Fruit fly (Drosophila melanogaster) whole organism, embryonic: ENCODE results near the gene msb1l.

Experiments used
- CG11093 ChIP-seq: fragments of 200-800 bp; sonication (Bioruptor generic); IDR thresholded peaks from 3 replicates; pipeline ENCODE4 v1.3.6; 2022; ENCODE audit warnings: missing biosample characterization, missing genetic modification characterization
- CG11247 ChIP-seq: fragments of 200-800 bp; sonication (Bioruptor generic); IDR thresholded peaks from 2 replicates; pipeline ENCODE4 v1.3.6; 2022; ENCODE audit warnings: missing biosample characterization, missing genetic modification characterization
- CG13123 ChIP-seq: fragments of 200-800 bp; sonication (Bioruptor generic); optimal IDR thresholded peaks from 2 replicates; lab custom pipeline; 2016; ENCODE audit warnings: missing biosample characterization, missing genetic modification characterization
- CG13424 ChIP-seq: fragments of 200-800 bp; sonication (Bioruptor generic); optimal IDR thresholded peaks from 2 replicates; lab custom pipeline; 2019; ENCODE audit warnings: missing biosample characterization, mild to moderate bottlenecking, missing genetic modification characterization, moderate library complexity
- CG13775 ChIP-seq: fragments of 200-800 bp; sonication (Bioruptor generic); optimal IDR thresholded peaks from 3 replicates; lab custom pipeline; 2017; ENCODE audit warnings: missing biosample characterization, mild to moderate bottlenecking, missing genetic modification characterization
- CG14710 ChIP-seq: fragments of 200-800 bp; sonication (Bioruptor generic); optimal IDR thresholded peaks from 3 replicates; lab custom pipeline; 2019; ENCODE audit warnings: missing biosample characterization, mild to moderate bottlenecking, missing genetic modification characterization, moderate library complexity
- CG15601 ChIP-seq: fragments of 200-800 bp; sonication (Bioruptor generic); optimal IDR thresholded peaks from 3 replicates; lab custom pipeline; 2019; ENCODE audit warnings: missing biosample characterization, mild to moderate bottlenecking, missing genetic modification characterization, moderate library complexity
- CG17568 ChIP-seq: fragments of 200-800 bp; sonication (Bioruptor generic); optimal IDR thresholded peaks from 2 replicates; lab custom pipeline; 2018; ENCODE audit warnings: missing biosample characterization, mild to moderate bottlenecking, missing genetic modification characterization, moderate library complexity
- CG17912 ChIP-seq: fragments of 200-800 bp; sonication (Bioruptor generic); optimal IDR thresholded peaks from 2 replicates; lab custom pipeline; 2018; ENCODE audit warnings: missing biosample characterization, mild to moderate bottlenecking, missing genetic modification characterization
- CG18476 ChIP-seq: fragments of 200-800 bp; sonication (Bioruptor generic); optimal IDR thresholded peaks from 2 replicates; lab custom pipeline; 2016; ENCODE audit warnings: missing biosample characterization, mild to moderate bottlenecking, missing genetic modification characterization
- CG2129 ChIP-seq: fragments of 200-800 bp; sonication (Bioruptor generic); IDR thresholded peaks from 2 replicates; pipeline ENCODE4 v1.3.6; 2022; ENCODE audit warnings: missing biosample characterization, missing genetic modification characterization; ENCODE audit not compliant: partially characterized antibody
- CG34224 ChIP-seq: fragments of 200-800 bp; sonication (Bioruptor generic); IDR thresholded peaks from 3 replicates; pipeline ENCODE4 v1.3.6; 2022; ENCODE audit warnings: missing biosample characterization, missing genetic modification characterization; ENCODE audit not compliant: partially characterized antibody
- CG4424 ChIP-seq: fragments of 200-800 bp; sonication (Bioruptor generic); optimal IDR thresholded peaks from 3 replicates; lab custom pipeline; 2016; ENCODE audit warnings: missing biosample characterization, missing genetic modification characterization
- CG6254 ChIP-seq: fragments of 200-800 bp; sonication (Bioruptor generic); optimal IDR thresholded peaks from 3 replicates; lab custom pipeline; 2017; ENCODE audit warnings: mild to moderate bottlenecking, missing biosample characterization, missing genetic modification reagents, missing genetic modification characterization
- CG7745 ChIP-seq: fragments of 200-800 bp; sonication (Bioruptor generic); optimal IDR thresholded peaks from 2 replicates; lab custom pipeline; 2018; ENCODE audit warnings: missing biosample characterization, mild to moderate bottlenecking, missing genetic modification characterization, moderate library complexity
- CG8924 ChIP-seq: fragments of 200-800 bp; optimal IDR thresholded peaks from 3 replicates; lab custom pipeline; 2019; ENCODE audit warnings: missing biosample characterization, mild to moderate bottlenecking, missing genetic modification characterization, moderate library complexity
- CG9609 ChIP-seq: fragments of 200-800 bp; sonication (Bioruptor generic); optimal IDR thresholded peaks from 3 replicates; lab custom pipeline; 2016; ENCODE audit warnings: missing biosample characterization, missing genetic modification characterization
- CkIIα-i1 ChIP-seq: fragments of 200-800 bp; sonication (Bioruptor generic); IDR thresholded peaks from 2 replicates; pipeline ENCODE4 v1.3.6; 2022; ENCODE audit warnings: missing biosample characterization, missing genetic modification characterization
- Gug ChIP-seq: fragments of 200-800 bp; sonication (Bioruptor generic); IDR thresholded peaks from 4 replicates; pipeline ENCODE4 v1.3.6; 2022; ENCODE audit warnings: missing biosample characterization, missing genetic modification characterization
- HmgZ ChIP-seq: fragments of 200-800 bp; sonication (Bioruptor generic); optimal IDR thresholded peaks from 2 replicates; lab custom pipeline; 2018; ENCODE audit warnings: missing biosample characterization, mild to moderate bottlenecking, missing genetic modification characterization
- Hr39 ChIP-seq: fragments of >200 bp; optimal IDR thresholded peaks from 2 replicates; lab custom pipeline; 2017
- Hr78 ChIP-seq, 2 experiments: fragments of 200-800 bp in 1 of 2; fragments of >200 bp in 1 of 2; sonication (Bioruptor generic) in 1 of 2; optimal IDR thresholded peaks; 2 replicates each; lab custom pipeline; 2017 to 2019; ENCODE audit warnings: missing biosample characterization in 2 of 2, missing genetic modification characterization in 2 of 2, mild to moderate bottlenecking in 1 of 2, moderate library complexity in 1 of 2
- Lhr ChIP-seq: fragments of 200-800 bp; sonication (Bioruptor generic); optimal IDR thresholded peaks from 3 replicates; lab custom pipeline; 2017; ENCODE audit warnings: mild to moderate bottlenecking, missing biosample characterization, missing genetic modification reagents, missing genetic modification characterization
- Mrtf ChIP-seq: fragments of 200-800 bp; sonication (Bioruptor generic); IDR thresholded peaks from 3 replicates; pipeline ENCODE4 v1.3.6; 2022; ENCODE audit warnings: missing biosample characterization, missing genetic modification characterization
- Neu2 ChIP-seq: fragments of 200-800 bp; sonication (Bioruptor generic); optimal IDR thresholded peaks from 3 replicates; lab custom pipeline; 2016; ENCODE audit warnings: missing biosample characterization, missing genetic modification characterization, borderline replicate concordance
- Sox100B ChIP-seq: fragments of 200-800 bp; sonication (Bioruptor generic); optimal IDR thresholded peaks from 3 replicates; lab custom pipeline; 2018; ENCODE audit warnings: missing biosample characterization, mild to moderate bottlenecking, missing genetic modification characterization
- al ChIP-seq: fragments of 200-800 bp; sonication (Bioruptor generic); IDR thresholded peaks from 2 replicates; pipeline ENCODE4 v1.3.6; 2022; ENCODE audit warnings: missing biosample characterization, missing genetic modification characterization
- aop ChIP-seq: fragments of 200-800 bp; sonication (Bioruptor generic); IDR thresholded peaks from 2 replicates; pipeline ENCODE4 v1.3.6; 2022; ENCODE audit warnings: missing biosample characterization, missing genetic modification characterization
- ap ChIP-seq: fragments of 200-800 bp; sonication (Bioruptor generic); IDR thresholded peaks from 2 replicates; pipeline ENCODE4 v1.3.6; 2022; ENCODE audit warnings: missing biosample characterization, missing genetic modification characterization
- ash1 ChIP-seq: fragments of 200-800 bp; sonication (Bioruptor generic); optimal IDR thresholded peaks from 2 replicates; lab custom pipeline; 2018; ENCODE audit warnings: missing biosample characterization, mild to moderate bottlenecking, missing genetic modification characterization
- bigmax ChIP-seq: fragments of 200-800 bp; sonication (Bioruptor generic); optimal IDR thresholded peaks from 2 replicates; lab custom pipeline; 2018; ENCODE audit warnings: missing biosample characterization, mild to moderate bottlenecking, missing genetic modification characterization
- bowl ChIP-seq: fragments of 200-800 bp; sonication (Bioruptor generic); IDR thresholded peaks from 2 replicates; pipeline ENCODE4 v1.3.6; 2022; ENCODE audit warnings: missing biosample characterization, missing genetic modification characterization
- bsh ChIP-seq, 2 experiments: fragments of 200-800 bp; sonication (Bioruptor generic); optimal IDR thresholded peaks; 2 replicates each; lab custom pipeline; 2017 to 2018; ENCODE audit warnings: mild to moderate bottlenecking in 2 of 2, missing biosample characterization in 2 of 2, missing genetic modification characterization in 2 of 2, moderate library complexity in 1 of 2
- chinmo ChIP-seq: fragments of 200-800 bp; sonication (Bioruptor generic); IDR thresholded peaks from 4 replicates; pipeline ENCODE4 v1.3.6; 2022; ENCODE audit warnings: missing biosample characterization, missing genetic modification characterization; ENCODE audit not compliant: partially characterized antibody
- emc ChIP-seq: fragments of 200-800 bp; sonication (Bioruptor generic); optimal IDR thresholded peaks from 2 replicates; lab custom pipeline; 2016; ENCODE audit warnings: missing biosample characterization, missing genetic modification characterization
- ewg ChIP-seq: fragments of 200-800 bp; sonication (Bioruptor generic); optimal IDR thresholded peaks from 3 replicates; lab custom pipeline; 2017; ENCODE audit warnings: mild to moderate bottlenecking, missing biosample characterization, missing genetic modification reagents, missing genetic modification characterization
- eyg ChIP-seq: fragments of 200-800 bp; sonication (Bioruptor generic); optimal IDR thresholded peaks from 3 replicates; lab custom pipeline; 2016; ENCODE audit warnings: missing biosample characterization, missing genetic modification characterization
- gcm ChIP-seq: fragments of 200-800 bp; sonication (Bioruptor generic); optimal IDR thresholded peaks from 2 replicates; lab custom pipeline; 2019; ENCODE audit warnings: missing biosample characterization, mild to moderate bottlenecking, missing genetic modification characterization, moderate library complexity
- ham ChIP-seq: fragments of 200-800 bp; sonication (Bioruptor generic); IDR thresholded peaks from 2 replicates; pipeline ENCODE4 v1.3.6; 2022; ENCODE audit warnings: missing biosample characterization, missing genetic modification characterization
- hb ChIP-seq: fragments of 200-800 bp; sonication (Bioruptor generic); IDR thresholded peaks from 3 replicates; pipeline ENCODE4 v1.3.6; 2022; ENCODE audit warnings: missing biosample characterization, missing genetic modification characterization; ENCODE audit not compliant: partially characterized antibody
- hbn ChIP-seq: fragments of 200-800 bp; sonication (Bioruptor generic); IDR thresholded peaks from 2 replicates; pipeline ENCODE4 v1.3.6; 2022; ENCODE audit warnings: missing biosample characterization, missing genetic modification characterization; ENCODE audit not compliant: partially characterized antibody
- lbe ChIP-seq: fragments of 200-800 bp; sonication (Bioruptor generic); optimal IDR thresholded peaks from 2 replicates; lab custom pipeline; 2016; ENCODE audit warnings: missing biosample characterization, mild to moderate bottlenecking, missing genetic modification characterization
- nmo ChIP-seq: fragments of 200-800 bp; sonication (Bioruptor generic); optimal IDR thresholded peaks from 2 replicates; lab custom pipeline; 2018; ENCODE audit warnings: missing biosample characterization, mild to moderate bottlenecking, missing genetic modification characterization, moderate library complexity
- nom ChIP-seq: fragments of 200-800 bp; sonication (Bioruptor generic); optimal IDR thresholded peaks from 2 replicates; lab custom pipeline; 2017; ENCODE audit warnings: missing biosample characterization, missing genetic modification characterization, mild to moderate bottlenecking, moderate library complexity, missing genetic modification reagents
- seq ChIP-seq: fragments of 200-800 bp; sonication (Bioruptor generic); IDR thresholded peaks from 2 replicates; pipeline ENCODE4 v1.3.6; 2022; ENCODE audit warnings: missing biosample characterization, missing genetic modification characterization
- slp2 ChIP-seq: fragments of 200-800 bp; sonication (Bioruptor generic); optimal IDR thresholded peaks from 2 replicates; lab custom pipeline; 2016; ENCODE audit warnings: missing biosample characterization, missing genetic modification characterization
- ssp ChIP-seq: fragments of 200-800 bp; sonication (Bioruptor generic); IDR thresholded peaks from 2 replicates; pipeline ENCODE4 v1.3.6; 2022; ENCODE audit warnings: missing biosample characterization, missing genetic modification characterization
- stc ChIP-seq: fragments of 200-800 bp; sonication (Bioruptor generic); IDR thresholded peaks from 2 replicates; pipeline ENCODE4 v1.3.6; 2022; ENCODE audit warnings: missing biosample characterization, missing genetic modification characterization
- usp ChIP-seq: fragments of >200 bp; optimal IDR thresholded peaks from 2 replicates; lab custom pipeline; 2017; ENCODE audit warnings: missing biosample characterization, missing genetic modification characterization

msb1l gene

dm6 chr2L:19575626-19576298 is 1.7 kb upstream of the msb1l start (continued):
- TF ChIP-seq CG11093 (GFP tag; lab: Robert Waterston, UW), result peak; percentile 94
- TF ChIP-seq chinmo, result peak; percentile 89
- TF ChIP-seq ewg (GFP tag; lab: Kevin White, UChicago), result peak; percentile 66
- TF ChIP-seq HmgZ (tag; lab: Kevin White, UChicago), result peak; percentile 91
- peak; percentile 95 for TF ChIP-seq seq (GFP tag; lab: Robert Waterston, UW)
- TF ChIP-seq ap (GFP tag; lab: Robert Waterston, UW), result peak; percentile 85
- peak; percentile 91 for TF ChIP-seq CG15601 (tag; lab: Kevin White, UChicago)
- peak; percentile 97 for TF ChIP-seq slp2 (GFP tag; lab: Kevin White, UChicago)
- TF ChIP-seq CG13775, result peak; percentile 97
- TF ChIP-seq nmo (GFP tag; lab: Kevin White, UChicago), result peak; percentile 98
- TF ChIP-seq hb (GFP tag; lab: Robert Waterston, UW), result no peak
- peak in 1 of 2 experiments; percentile 55 for TF ChIP-seq Hr78 (GFP tag; optimal IDR thresholded peaks at IDR 0.05; lab: Kevin White, UChicago)
- no peak for TF ChIP-seq Hr39 (lab: Kevin White, UChicago)
- TF ChIP-seq CG8924, result peak; percentile 97
- TF ChIP-seq CG4424, result peak; percentile 98
- peak; percentile 95 for TF ChIP-seq al
- peak; percentile 97 for TF ChIP-seq Sox100B (GFP tag; lab: Kevin White, UChicago)
- peak; percentile 94 for TF ChIP-seq stc (GFP tag; lab: Robert Waterston, UW)
- peak; percentile 96 for TF ChIP-seq CG13424
- peak; percentile 94 for TF ChIP-seq CG14710 (tag; lab: Kevin White, UChicago)
- TF ChIP-seq CG7745, result no peak
- peak; percentile 96 for TF ChIP-seq emc (GFP tag; lab: Kevin White, UChicago)
- peak; percentile 92 to 94 for TF ChIP-seq bsh (GFP tag; optimal IDR thresholded peaks at IDR 0.05; lab: Kevin White, UChicago)
- TF ChIP-seq usp (GFP tag; lab: Kevin White, UChicago), result no peak
- TF ChIP-seq bowl (GFP tag; lab: Robert Waterston, UW), result peak; percentile 47; the same call in 1 of the 2 replicates
- TF ChIP-seq gcm (GFP tag; lab: Kevin White, UChicago), result peak; percentile 85
- TF ChIP-seq CG2129, result no peak
- TF ChIP-seq ham (GFP tag; lab: Robert Waterston, UW), result peak; percentile 77
- peak; percentile 92 for TF ChIP-seq Mrtf (GFP tag; lab: Robert Waterston, UW)
- TF ChIP-seq CG11247 (GFP tag; lab: Robert Waterston, UW), result peak; percentile 84
- TF ChIP-seq CG13123 (GFP tag; lab: Kevin White, UChicago), result peak; percentile 93
- peak; percentile 26 for TF ChIP-seq bigmax (GFP tag; lab: Kevin White, UChicago)
- no peak for TF ChIP-seq hbn (GFP tag; lab: Robert Waterston, UW)
- TF ChIP-seq CkIIα-i1 (GFP tag; lab: Robert Waterston, UW), result peak; percentile 80; the same call in 1 of the 2 replicates
- TF ChIP-seq CG9609 (GFP tag; lab: Kevin White, UChicago), result peak; percentile 97
- peak; percentile 88 for TF ChIP-seq Lhr (GFP tag; lab: Kevin White, UChicago)
- TF ChIP-seq ash1, result no peak
- peak; percentile 94 for TF ChIP-seq CG17568
- TF ChIP-seq nom (GFP tag; lab: Kevin White, UChicago), result peak; percentile 74
- peak; percentile 99 for TF ChIP-seq aop (GFP tag; lab: Robert Waterston, UW)
- peak; percentile 81 for TF ChIP-seq CG6254 (GFP tag; lab: Kevin White, UChicago)
- peak; percentile 97 for TF ChIP-seq CG18476 (GFP tag; lab: Kevin White, UChicago)
- TF ChIP-seq CG17912 (GFP tag; lab: Kevin White, UChicago), result peak; percentile 62
- TF ChIP-seq eyg, result peak; percentile 95
- TF ChIP-seq Neu2 (GFP tag; lab: Kevin White, UChicago), result peak; percentile 91
- TF ChIP-seq ssp (GFP tag; lab: Robert Waterston, UW), result peak; percentile 85
- no peak; the same call in 1 of the 3 replicates for TF ChIP-seq CG34224
- peak; percentile 97 for TF ChIP-seq Gug (GFP tag; lab: Robert Waterston, UW)
- peak; percentile 63 for TF ChIP-seq lbe (GFP tag; lab: Kevin White, UChicago)
